Worm (Caenorhabditis elegans): ENCODE data around the gene ZC204.14.

- TF ChIP-seq T22C8.4 (GFP tag; IDR thresholded peaks at IDR 0.05) (no peak), flt-1 (GFP tag; IDR thresholded peaks at IDR 0.05) (no peak)
These were observed 46.4 kb downstream of the ZC204.14 start, which contains the start of gene fbxa-165 for ce11 chrII:1616382-1616781.

All from whole organism, midembryonic.